Worm (Caenorhabditis elegans) whole organism, midembryonic: Measurements from ENCODE around the gene ncap-1.
A peak's percentile ranks its signal among the peaks of the same experiment; 100 is the strongest.

Source experiments
- T22C8.4 ChIP-seq: fragments of 200-800 bp; sonication (Bioruptor generic); IDR thresholded peaks from 2 replicates; pipeline ENCODE4 v1.3.6; 2022; ENCODE audit warnings: missing genetic modification characterization, missing compliant biosample characterization
- cog-1 ChIP-seq: sonication (generic microtip); optimal IDR thresholded peaks from 2 replicates; lab custom pipeline; 2016; ENCODE audit warnings: missing genetic modification characterization, missing compliant biosample characterization
- flt-1 ChIP-seq: fragments of 200-800 bp; sonication (Bioruptor generic); IDR thresholded peaks from 2 replicates; pipeline ENCODE4 v1.3.6; 2022; ENCODE audit warnings: missing genetic modification characterization, missing compliant biosample characterization
- klf-2 ChIP-seq: fragments of 200-800 bp; sonication (Bioruptor generic); conservative IDR thresholded peaks from 2 replicates; pipeline ENCODE4 v1.3.6; 2022; ENCODE audit warnings: missing genetic modification reagents, missing genetic modification characterization, missing compliant biosample characterization
- med-1 ChIP-seq: sonication (generic microtip); optimal IDR thresholded peaks from 2 replicates; lab custom pipeline; 2017; ENCODE audit warnings: missing genetic modification characterization, mild to moderate bottlenecking, missing compliant biosample characterization, antibody characterized with exemption, missing genetic modification reagents; ENCODE audit not compliant: insufficient read depth
- ref-1 ChIP-seq: fragments of 200-800 bp; sonication (Bioruptor generic); conservative IDR thresholded peaks from 2 replicates; pipeline ENCODE4 v1.3.6; 2022; ENCODE audit warnings: missing genetic modification reagents, missing genetic modification characterization, missing compliant biosample characterization
- tab-1 ChIP-seq: fragments of 200-800 bp; sonication (Bioruptor generic); IDR thresholded peaks from 2 replicates; pipeline ENCODE4 v1.3.6; 2022; ENCODE audit warnings: missing genetic modification characterization, missing compliant biosample characterization
- ztf-23 ChIP-seq: fragments of 200-800 bp; sonication (Bioruptor generic); IDR thresholded peaks from 2 replicates; pipeline ENCODE4 v1.3.6; 2022; ENCODE audit warnings: missing genetic modification reagents, missing genetic modification characterization, missing compliant biosample characterization
- ztf-29 ChIP-seq: fragments of 200-800 bp; sonication (Bioruptor generic); IDR thresholded peaks from 2 replicates; pipeline ENCODE4 v1.3.6; 2022; ENCODE audit warnings: missing genetic modification reagents, missing genetic modification characterization, missing compliant biosample characterization

- no peak for TF ChIP-seq ztf-29 (GFP tag; lab: Robert Waterston, UW)
- peak; percentile 60 for TF ChIP-seq T22C8.4
- no peak for TF ChIP-seq cog-1
- no peak for TF ChIP-seq flt-1 (GFP tag; lab: Robert Waterston, UW)
- TF ChIP-seq ref-1 (GFP tag; lab: Robert Waterston, UW): no peak
- no peak for TF ChIP-seq tab-1 (GFP tag; lab: Robert Waterston, UW)
- no peak for TF ChIP-seq ztf-23 (GFP tag; lab: Robert Waterston, UW)
- no peak for TF ChIP-seq med-1 (GFP tag; lab: Kevin White, UChicago)
- no peak for TF ChIP-seq klf-2
Observed at ce11 chrII:2885518-2886449, 33.3 kb downstream of the ncap-1 start.
